Worm (Caenorhabditis elegans) whole organism, early embryonic: ENCODE measurements around the gene cls-1.

Experiments
- B0310.2 ChIP-seq: sonication (generic microtip); optimal IDR thresholded peaks from 2 replicates; lab custom pipeline; 2016; ENCODE audit warnings: mild to moderate bottlenecking, missing genetic modification characterization, missing compliant biosample characterization
- F13C5.2 ChIP-seq: sonication (generic microtip); optimal IDR thresholded peaks from 2 replicates; lab custom pipeline; 2017; ENCODE audit warnings: mild to moderate bottlenecking, missing genetic modification characterization, inconsistent platforms, missing compliant biosample characterization
- aly-1 ChIP-seq: sonication (generic microtip); optimal IDR thresholded peaks from 2 replicates; lab custom pipeline; 2016; ENCODE audit warnings: missing genetic modification characterization, missing compliant biosample characterization
- ama-1 ChIP-seq: fragments of 150-350 bp; optimal IDR thresholded peaks from 2 replicates; lab custom pipeline; 2014
- ceh-13 ChIP-seq: fragments of 200-800 bp; sonication (Bioruptor generic); optimal IDR thresholded peaks from 2 replicates; lab custom pipeline; 2018; ENCODE audit warnings: mild to moderate bottlenecking, missing genetic modification characterization, missing compliant biosample characterization
- ceh-36 ChIP-seq: sonication (generic microtip); optimal IDR thresholded peaks from 2 replicates; lab custom pipeline; 2016; ENCODE audit warnings: missing genetic modification characterization, inconsistent platforms, missing compliant biosample characterization
- ets-7 ChIP-seq: sonication (generic microtip); optimal IDR thresholded peaks from 2 replicates; lab custom pipeline; 2016; ENCODE audit warnings: missing genotype, missing genetic modification characterization, missing compliant biosample characterization
- flt-1 ChIP-seq: fragments of 200-800 bp; sonication (Bioruptor generic); IDR thresholded peaks from 2 replicates; pipeline ENCODE4 v1.3.6; 2022; ENCODE audit warnings: missing genetic modification characterization, missing compliant biosample characterization
- hmbx-1 ChIP-seq: sonication (generic microtip); optimal IDR thresholded peaks from 2 replicates; lab custom pipeline; 2016; ENCODE audit warnings: mild to moderate bottlenecking, missing genetic modification characterization, missing compliant biosample characterization
- hmg-4 ChIP-seq: fragments of 200-800 bp; sonication (Bioruptor generic); optimal IDR thresholded peaks from 2 replicates; lab custom pipeline; 2018; ENCODE audit warnings: mild to moderate bottlenecking, missing genetic modification characterization, missing compliant biosample characterization
- hnd-1 ChIP-seq: sonication (generic microtip); optimal IDR thresholded peaks from 2 replicates; lab custom pipeline; 2016; ENCODE audit warnings: missing genetic modification characterization, missing compliant biosample characterization
- pes-1 ChIP-seq: fragments of 200-800 bp; sonication (Bioruptor generic); IDR thresholded peaks from 2 replicates; pipeline ENCODE4 v1.3.6; 2022; ENCODE audit warnings: missing genetic modification reagents, missing genetic modification characterization, missing compliant biosample characterization
- scrt-1 ChIP-seq: fragments of 200-800 bp; sonication (Bioruptor generic); IDR thresholded peaks from 2 replicates; pipeline ENCODE4 v1.3.6; 2022; ENCODE audit warnings: missing genetic modification characterization, missing compliant biosample characterization
- sea-1 ChIP-seq: fragments of 200-800 bp; sonication (Bioruptor generic); conservative IDR thresholded peaks from 2 replicates; pipeline ENCODE4 v1.3.6; 2022; ENCODE audit warnings: missing genetic modification characterization, missing compliant biosample characterization
- tbx-11 ChIP-seq: fragments of 200-800 bp; sonication (Bioruptor generic); IDR thresholded peaks from 2 replicates; pipeline ENCODE4 v1.3.6; 2022; ENCODE audit warnings: missing genetic modification characterization, missing compliant biosample characterization
- tbx-37 ChIP-seq: fragments of 200-800 bp; sonication (Bioruptor generic); conservative IDR thresholded peaks from 2 replicates; pipeline ENCODE4 v1.3.6; 2022; ENCODE audit warnings: missing genetic modification reagents, missing genetic modification characterization, missing compliant biosample characterization
- tra-4 ChIP-seq: sonication (generic microtip); optimal IDR thresholded peaks from 2 replicates; lab custom pipeline; 2017; ENCODE audit warnings: missing genetic modification characterization, missing compliant biosample characterization

Gene cls-1

DNA sequence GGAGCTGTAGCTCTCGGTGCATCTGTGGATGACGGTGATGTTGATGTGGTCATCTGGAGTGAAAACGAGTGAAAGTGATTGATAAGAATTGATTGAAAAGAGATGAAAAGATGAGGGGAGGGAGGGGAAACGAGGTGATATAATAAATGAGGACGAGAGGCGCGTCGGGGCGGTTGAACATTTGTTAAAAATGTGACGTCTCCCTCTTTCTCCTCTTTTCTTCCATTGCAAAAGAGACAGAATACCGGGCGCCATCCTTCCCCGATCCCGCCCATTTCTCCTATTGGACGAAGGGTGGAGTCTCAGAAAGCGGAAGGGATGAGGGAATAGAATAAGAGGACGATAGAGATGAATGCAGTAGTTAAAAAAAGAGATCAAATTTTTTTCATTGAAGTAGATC lies 26.7 kb downstream of the cls-1 start:
- TF ChIP-seq tbx-11 (GFP tag; lab: Robert Waterston, UW) (no peak), aly-1 (tag; lab: Kevin White, UChicago) (no peak)

DNA sequence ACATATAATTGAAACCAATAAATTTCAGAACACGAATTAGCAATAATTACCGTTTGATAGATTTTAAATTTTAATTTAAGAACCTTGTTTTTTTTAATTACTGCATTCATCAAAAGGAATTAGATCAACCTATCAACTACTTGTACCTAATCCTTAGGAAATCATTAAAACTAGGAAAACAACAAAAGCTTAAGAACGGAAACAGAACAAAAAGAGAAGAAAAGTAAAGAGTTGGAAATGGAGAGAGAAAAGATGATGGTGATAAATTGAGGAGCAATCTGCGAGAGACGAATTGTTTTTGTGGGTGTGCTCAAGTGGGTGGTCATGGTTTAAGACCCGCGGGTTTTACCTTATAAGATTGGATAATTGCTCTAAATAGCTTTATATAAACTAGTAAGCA lies 27.4 kb downstream of the cls-1 start:
- TF ChIP-seq hmg-4 (GFP tag; lab: Kevin White, UChicago): no peak
- TF ChIP-seq scrt-1: no peak
- TF ChIP-seq tbx-11 (GFP tag; lab: Robert Waterston, UW): no peak
- no peak for TF ChIP-seq hmbx-1 (tag; lab: Kevin White, UChicago)
- TF ChIP-seq sea-1 (GFP tag; lab: Robert Waterston, UW): no peak
- no peak for TF ChIP-seq ceh-13 (GFP tag; lab: Kevin White, UChicago)
- no peak for TF ChIP-seq pes-1 (GFP tag; lab: Robert Waterston, UW)
- no peak for TF ChIP-seq aly-1 (tag; lab: Kevin White, UChicago)
- no peak for TF ChIP-seq flt-1
- TF ChIP-seq F13C5.2 (tag; lab: Kevin White, UChicago): no peak
- no peak for TF ChIP-seq ama-1 (lab: Kevin White, UChicago)
- no peak for TF ChIP-seq ets-7 (tag; lab: Kevin White, UChicago)
- no peak for TF ChIP-seq ceh-36 (tag; lab: Kevin White, UChicago)
- no peak for TF ChIP-seq B0310.2 (tag; lab: Kevin White, UChicago)
- TF ChIP-seq hnd-1 (tag; lab: Kevin White, UChicago): no peak
- TF ChIP-seq tra-4 (tag; lab: Kevin White, UChicago): no peak
- TF ChIP-seq tbx-37 (GFP tag; lab: Robert Waterston, UW): no peak

DNA sequence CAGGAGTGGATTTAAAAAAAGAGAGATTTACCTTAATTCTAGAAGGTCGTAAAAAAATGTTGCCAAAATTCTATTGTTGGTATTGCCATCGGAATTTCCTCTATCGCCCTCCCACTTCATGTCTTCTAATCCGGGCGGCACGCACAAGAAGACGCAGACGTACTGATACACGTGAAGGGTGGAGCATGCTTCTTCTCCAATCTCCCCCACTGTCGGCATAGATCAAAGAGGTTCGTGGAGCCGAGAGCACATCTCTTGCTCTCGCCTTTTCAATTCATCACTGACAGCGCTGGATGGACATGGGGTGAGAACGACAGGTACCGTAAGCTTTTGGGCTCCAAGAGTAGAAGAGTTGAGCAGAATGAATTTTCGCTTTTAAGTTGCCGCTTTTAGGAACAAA lies 28.6 kb downstream of the cls-1 start, which contains the start of gene lin-39:
lin-39 (minus strand) TSS at position 74 of the 400 bp plus-strand sequence.
- TF ChIP-seq aly-1 (tag; lab: Kevin White, UChicago) (no peak), pes-1 (GFP tag; lab: Robert Waterston, UW) (no peak)

ce11 chrIII:7542037-7542436 lies 34.1 kb downstream of the cls-1 start:
- no peak for TF ChIP-seq hnd-1 (tag; lab: Kevin White, UChicago)
- TF ChIP-seq hmg-4 (GFP tag; lab: Kevin White, UChicago): no peak
- TF ChIP-seq tbx-11 (GFP tag; lab: Robert Waterston, UW): no peak
- TF ChIP-seq ceh-13 (GFP tag; lab: Kevin White, UChicago): no peak
- TF ChIP-seq pes-1 (GFP tag; lab: Robert Waterston, UW): no peak
- TF ChIP-seq flt-1: no peak
- no peak for TF ChIP-seq F13C5.2 (tag; lab: Kevin White, UChicago)
- TF ChIP-seq ets-7 (tag; lab: Kevin White, UChicago): no peak
- TF ChIP-seq ama-1 (lab: Kevin White, UChicago): no peak
- no peak for TF ChIP-seq sea-1 (GFP tag; lab: Robert Waterston, UW)
- no peak for TF ChIP-seq ceh-36 (tag; lab: Kevin White, UChicago)
- TF ChIP-seq B0310.2 (tag; lab: Kevin White, UChicago): no peak
- no peak for TF ChIP-seq tra-4 (tag; lab: Kevin White, UChicago)
- no peak for TF ChIP-seq aly-1 (tag; lab: Kevin White, UChicago)
- no peak for TF ChIP-seq scrt-1

- TF ChIP-seq hmg-4 (GFP tag; lab: Kevin White, UChicago): no peak
- no peak for TF ChIP-seq sea-1 (GFP tag; lab: Robert Waterston, UW)
- no peak for TF ChIP-seq tra-4 (tag; lab: Kevin White, UChicago)
Observed at ce11 chrIII:7544211-7544610, 36.2 kb downstream of the cls-1 start.

ce11 chrIII:7545189-7545588 lies 37.2 kb downstream of the cls-1 start:
- no peak for TF ChIP-seq sea-1 (GFP tag; lab: Robert Waterston, UW)
- no peak for TF ChIP-seq B0310.2 (tag; lab: Kevin White, UChicago)
- no peak for TF ChIP-seq hmg-4 (GFP tag; lab: Kevin White, UChicago)
- TF ChIP-seq ceh-13 (GFP tag; lab: Kevin White, UChicago): no peak
- TF ChIP-seq ceh-36 (tag; lab: Kevin White, UChicago): peak; percentile 53
- no peak for TF ChIP-seq tbx-11 (GFP tag; lab: Robert Waterston, UW)
- TF ChIP-seq ama-1 (lab: Kevin White, UChicago): no peak
- TF ChIP-seq ets-7 (tag; lab: Kevin White, UChicago): no peak
- TF ChIP-seq flt-1: no peak

ce11 chrIII:7548963-7549362 lies 41.0 kb downstream of the cls-1 start:
- TF ChIP-seq tbx-37 (GFP tag; lab: Robert Waterston, UW) (no peak), F13C5.2 (tag; lab: Kevin White, UChicago) (no peak), sea-1 (GFP tag; lab: Robert Waterston, UW) (no peak), hmbx-1 (tag; lab: Kevin White, UChicago) (no peak), B0310.2 (tag; lab: Kevin White, UChicago) (no peak), hnd-1 (tag; lab: Kevin White, UChicago) (no peak), ceh-13 (GFP tag; lab: Kevin White, UChicago) (no peak), scrt-1 (no peak), flt-1 (no peak), aly-1 (tag; lab: Kevin White, UChicago) (no peak), tbx-11 (GFP tag; lab: Robert Waterston, UW) (no peak)

DNA sequence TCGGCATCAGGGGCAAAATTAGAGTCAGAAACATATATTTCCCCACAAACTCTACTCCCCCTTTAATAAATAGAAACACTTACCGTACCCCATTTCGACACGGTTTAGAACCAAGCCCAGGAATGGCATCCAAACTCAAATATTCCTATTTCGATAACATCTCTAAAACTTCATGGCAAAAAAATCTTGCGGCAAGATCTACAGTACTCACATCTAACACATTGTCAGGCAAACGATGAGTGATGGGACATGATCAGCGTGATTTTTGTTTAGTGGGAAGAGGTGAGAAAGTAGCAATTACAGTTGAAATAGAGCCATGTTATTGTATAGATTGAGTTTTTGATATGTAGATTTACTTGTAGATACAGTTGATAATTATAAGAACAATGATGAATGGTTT lies 43.0 kb downstream of the cls-1 start:
- TF ChIP-seq ets-7 (tag; lab: Kevin White, UChicago): no peak
- no peak for TF ChIP-seq ama-1 (lab: Kevin White, UChicago)
- no peak for TF ChIP-seq flt-1
- no peak for TF ChIP-seq hmbx-1 (tag; lab: Kevin White, UChicago)
- TF ChIP-seq F13C5.2 (tag; lab: Kevin White, UChicago): no peak
- peak; percentile 13 for TF ChIP-seq ceh-13 (GFP tag; lab: Kevin White, UChicago)
